Worm (Caenorhabditis elegans) whole organism, midembryonic: ENCODE measurements around the gene ins-22.

ENCODE experiments used
- T22C8.4 ChIP-seq: fragments of 200-800 bp; sonication (Bioruptor generic); IDR thresholded peaks from 2 replicates; pipeline ENCODE4 v1.3.6; 2022; ENCODE audit warnings: missing genetic modification characterization, missing compliant biosample characterization
- cog-1 ChIP-seq: sonication (generic microtip); optimal IDR thresholded peaks from 2 replicates; lab custom pipeline; 2016; ENCODE audit warnings: missing genetic modification characterization, missing compliant biosample characterization
- flt-1 ChIP-seq: fragments of 200-800 bp; sonication (Bioruptor generic); IDR thresholded peaks from 2 replicates; pipeline ENCODE4 v1.3.6; 2022; ENCODE audit warnings: missing genetic modification characterization, missing compliant biosample characterization
- klf-2 ChIP-seq: fragments of 200-800 bp; sonication (Bioruptor generic); conservative IDR thresholded peaks from 2 replicates; pipeline ENCODE4 v1.3.6; 2022; ENCODE audit warnings: missing genetic modification reagents, missing genetic modification characterization, missing compliant biosample characterization
- med-1 ChIP-seq: sonication (generic microtip); optimal IDR thresholded peaks from 2 replicates; lab custom pipeline; 2017; ENCODE audit warnings: missing genetic modification characterization, mild to moderate bottlenecking, missing compliant biosample characterization, antibody characterized with exemption, missing genetic modification reagents; ENCODE audit not compliant: insufficient read depth
- tab-1 ChIP-seq: fragments of 200-800 bp; sonication (Bioruptor generic); IDR thresholded peaks from 2 replicates; pipeline ENCODE4 v1.3.6; 2022; ENCODE audit warnings: missing genetic modification characterization, missing compliant biosample characterization
- ztf-29 ChIP-seq: fragments of 200-800 bp; sonication (Bioruptor generic); IDR thresholded peaks from 2 replicates; pipeline ENCODE4 v1.3.6; 2022; ENCODE audit warnings: missing genetic modification reagents, missing genetic modification characterization, missing compliant biosample characterization

DNA sequence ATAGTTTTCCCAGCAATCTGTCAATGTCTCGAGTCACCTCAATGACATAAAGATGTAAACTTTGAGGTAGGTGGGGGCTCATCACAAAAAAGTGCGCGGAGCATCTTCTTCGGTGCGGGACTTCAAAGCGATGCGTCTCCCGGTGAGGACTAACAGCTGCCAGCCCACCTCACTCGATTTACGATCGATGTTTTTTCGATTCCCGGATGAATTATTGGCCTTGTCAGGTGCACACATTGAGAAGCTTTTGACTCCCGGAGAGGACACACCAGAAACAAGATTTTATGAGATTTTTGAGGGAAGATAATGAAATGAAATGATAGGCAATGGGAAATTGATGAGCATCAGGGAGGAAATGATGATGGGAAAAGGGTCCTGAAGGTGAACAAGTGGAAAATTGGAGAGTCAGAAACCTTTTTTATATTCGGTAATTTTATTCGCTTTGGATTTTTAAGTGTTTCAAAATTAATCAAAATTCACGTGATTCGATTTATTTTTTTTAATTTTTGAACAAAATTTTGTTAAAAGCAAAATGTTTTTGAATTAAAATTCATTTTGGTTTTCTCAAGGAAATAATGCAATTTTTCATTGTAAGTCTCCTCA, 39.2 kb upstream of the ins-22 start, which contains the start of gene C05B5.12:
- TF ChIP-seq klf-2 (GFP tag; lab: Robert Waterston, UW), result no peak
- TF ChIP-seq ztf-29, result no peak
- no peak for TF ChIP-seq med-1 (GFP tag; lab: Kevin White, UChicago)
- no peak for TF ChIP-seq flt-1
- no peak for TF ChIP-seq cog-1 (tag; lab: Kevin White, UChicago)
- TF ChIP-seq T22C8.4 (GFP tag; lab: Robert Waterston, UW), result no peak
- no peak for TF ChIP-seq tab-1 (GFP tag; lab: Robert Waterston, UW)
